Fruit fly (Drosophila melanogaster) whole organism, embryonic: ENCODE data around the gene CG31687.
A peak's percentile ranks its signal among the peaks of the same experiment; 100 is the strongest.

Experiments used
- B-H2 ChIP-seq: fragments of 200-800 bp; sonication (Bioruptor generic); optimal IDR thresholded peaks from 2 replicates; lab custom pipeline; 2018; ENCODE audit warnings: missing biosample characterization, mild to moderate bottlenecking, missing genetic modification characterization
- CG1024 ChIP-seq: fragments of 200-800 bp; sonication (Bioruptor generic); IDR thresholded peaks from 2 replicates; pipeline ENCODE4 v1.3.6; 2022; ENCODE audit warnings: missing biosample characterization, missing genetic modification characterization
- CG10274 ChIP-seq: fragments of 200-800 bp; sonication (Bioruptor generic); optimal IDR thresholded peaks from 3 replicates; lab custom pipeline; 2017; ENCODE audit warnings: missing biosample characterization, mild to moderate bottlenecking, missing genetic modification characterization
- CG12769 ChIP-seq: fragments of 200-800 bp; sonication (Bioruptor generic); optimal IDR thresholded peaks from 2 replicates; lab custom pipeline; 2019; ENCODE audit warnings: missing biosample characterization, mild to moderate bottlenecking, missing genetic modification characterization, moderate library complexity
- CG13775 ChIP-seq: fragments of 200-800 bp; sonication (Bioruptor generic); optimal IDR thresholded peaks from 3 replicates; lab custom pipeline; 2017; ENCODE audit warnings: missing biosample characterization, mild to moderate bottlenecking, missing genetic modification characterization
- CG14441 ChIP-seq: fragments of 200-800 bp; sonication (Bioruptor generic); IDR thresholded peaks from 2 replicates; pipeline ENCODE4 v1.3.6; 2022; ENCODE audit warnings: missing biosample characterization, missing genetic modification characterization
- CG17829 ChIP-seq: fragments of 200-800 bp; optimal IDR thresholded peaks from 2 replicates; lab custom pipeline; 2019; ENCODE audit warnings: missing biosample characterization, mild to moderate bottlenecking, missing genetic modification characterization, moderate library complexity
- CG1792 ChIP-seq: fragments of 200-800 bp; sonication (Bioruptor generic); optimal IDR thresholded peaks from 2 replicates; lab custom pipeline; 2016; ENCODE audit warnings: missing biosample characterization, missing genetic modification characterization
- CG32532 ChIP-seq: fragments of 200-800 bp; sonication (Bioruptor generic); IDR thresholded peaks from 2 replicates; pipeline ENCODE4 v1.3.6; 2022; ENCODE audit warnings: missing biosample characterization, missing genetic modification characterization
- CG3726 ChIP-seq: fragments of 200-800 bp; sonication (Bioruptor generic); IDR thresholded peaks from 3 replicates; pipeline ENCODE4, ENCODE4 v1.3.6; 2022; ENCODE audit warnings: missing biosample characterization, missing genetic modification characterization
- CG4282 ChIP-seq: fragments of 200-800 bp; sonication (Bioruptor generic); optimal IDR thresholded peaks from 2 replicates; lab custom pipeline; 2016; ENCODE audit warnings: missing biosample characterization, missing genetic modification characterization
- CG9797 ChIP-seq: fragments of 200-800 bp; sonication (Bioruptor generic); optimal IDR thresholded peaks from 3 replicates; lab custom pipeline; 2018; ENCODE audit warnings: missing biosample characterization, mild to moderate bottlenecking, missing genetic modification characterization
- Deaf1 ChIP-seq: fragments of 200-800 bp; optimal IDR thresholded peaks from 3 replicates; lab custom pipeline; 2019; ENCODE audit warnings: missing biosample characterization, mild to moderate bottlenecking, missing genetic modification characterization, moderate library complexity
- E2f2 ChIP-seq: fragments of 200-800 bp; sonication (Bioruptor generic); IDR thresholded peaks from 2 replicates; pipeline ENCODE4 v1.3.6; 2022; ENCODE audit warnings: missing biosample characterization, missing genetic modification characterization
- Elba2 ChIP-seq: fragments of 200-800 bp; sonication (Bioruptor generic); optimal IDR thresholded peaks from 3 replicates; lab custom pipeline; 2016; ENCODE audit warnings: missing biosample characterization, missing genetic modification characterization
- Ets65A ChIP-seq: fragments of 200-800 bp; sonication (Bioruptor generic); peaks from one replicate; lab custom pipeline; 2016; ENCODE audit warnings: missing biosample characterization, missing genetic modification characterization
- Fer1 ChIP-seq: fragments of 200-800 bp; sonication (Bioruptor generic); optimal IDR thresholded peaks from 2 replicates; lab custom pipeline; 2017; ENCODE audit warnings: missing biosample characterization, mild to moderate bottlenecking, missing genetic modification characterization
- H2.0 ChIP-seq: fragments of 200-800 bp; sonication (Bioruptor generic); IDR thresholded peaks from 2 replicates; pipeline ENCODE4 v1.3.6; 2022; ENCODE audit warnings: missing biosample characterization, missing genetic modification characterization
- Hmx ChIP-seq: fragments of 200-800 bp; sonication (Bioruptor generic); optimal IDR thresholded peaks from 2 replicates; lab custom pipeline; 2016; ENCODE audit warnings: missing biosample characterization, missing genetic modification characterization
- Lhr ChIP-seq: fragments of 200-800 bp; sonication (Bioruptor generic); optimal IDR thresholded peaks from 3 replicates; lab custom pipeline; 2017; ENCODE audit warnings: mild to moderate bottlenecking, missing biosample characterization, missing genetic modification reagents, missing genetic modification characterization
- Meics ChIP-seq: fragments of 200-800 bp; sonication (Bioruptor generic); optimal IDR thresholded peaks from 2 replicates; lab custom pipeline; 2017; ENCODE audit warnings: missing biosample characterization, mild to moderate bottlenecking, missing genetic modification characterization
- Nf-YC ChIP-seq: fragments of 200-800 bp; optimal IDR thresholded peaks from 3 replicates; lab custom pipeline; 2019; ENCODE audit warnings: missing biosample characterization, mild to moderate bottlenecking, missing genetic modification characterization, moderate library complexity
- Rfx ChIP-seq: fragments of 200-800 bp; sonication (Bioruptor generic); IDR thresholded peaks from 2 replicates; pipeline ENCODE4 v1.3.6; 2022; ENCODE audit warnings: missing biosample characterization, missing genetic modification characterization
- Scr ChIP-seq: fragments of 200-800 bp; sonication (Bioruptor generic); IDR thresholded peaks from 2 replicates; pipeline ENCODE4 v1.3.6; 2022; ENCODE audit warnings: missing biosample characterization, missing genetic modification characterization; ENCODE audit not compliant: partially characterized antibody
- Stat92E ChIP-seq, 3 experiments: fragments of >200 bp in 2 of 3; fragments of 200-800 bp in 1 of 3; sonication (Bioruptor generic) in 1 of 3; optimal IDR thresholded peaks; 2 replicates each; lab custom pipeline; 2017 to 2019; ENCODE audit warnings: missing biosample characterization in 3 of 3, missing genetic modification characterization in 3 of 3, mild to moderate bottlenecking in 1 of 3, moderate library complexity in 1 of 3
- Vsx1 ChIP-seq: fragments of 200-800 bp; sonication (Bioruptor generic); optimal IDR thresholded peaks from 2 replicates; lab custom pipeline; 2017; ENCODE audit warnings: missing biosample characterization, mild to moderate bottlenecking, missing genetic modification characterization, missing genetic modification reagents
- Xrp1 ChIP-seq: fragments of 200-800 bp; sonication (Bioruptor generic); IDR thresholded peaks from 2 replicates; pipeline ENCODE4 v1.3.6; 2022; ENCODE audit warnings: missing biosample characterization, missing genetic modification characterization
- hkb ChIP-seq, 2 experiments: fragments of 200-800 bp in 1 of 2; fragments of >200 bp in 1 of 2; sonication (Bioruptor generic) in 1 of 2; IDR thresholded peaks in 1 of 2; optimal IDR thresholded peaks in 1 of 2; 2 replicates each; pipeline versions ENCODE4 v1.3.6 to Lab custom; 2017 to 2022; ENCODE audit warnings: missing biosample characterization in 1 of 2, missing genetic modification characterization in 1 of 2
- insv ChIP-seq, 2 experiments: fragments of 200-800 bp; sonication (Bioruptor generic); optimal IDR thresholded peaks; 3 replicates each; lab custom pipeline; 2016 to 2018; ENCODE audit warnings: missing biosample characterization in 2 of 2, missing genetic modification characterization in 2 of 2
- kah ChIP-seq: fragments of 200-800 bp; sonication (Bioruptor generic); optimal IDR thresholded peaks from 2 replicates; lab custom pipeline; 2018; ENCODE audit warnings: missing biosample characterization, mild to moderate bottlenecking, missing genetic modification characterization
- knrl ChIP-seq: fragments of 200-800 bp; sonication (Bioruptor generic); IDR thresholded peaks from 3 replicates; pipeline ENCODE4 v1.3.6; 2022; ENCODE audit warnings: missing biosample characterization, missing genetic modification characterization; ENCODE audit not compliant: partially characterized antibody
- odd ChIP-seq: fragments of 200-800 bp; sonication (Bioruptor generic); optimal IDR thresholded peaks from 2 replicates; lab custom pipeline; 2017; ENCODE audit warnings: missing biosample characterization, mild to moderate bottlenecking, missing genetic modification characterization
- onecut ChIP-seq: fragments of 200-800 bp; sonication (Bioruptor generic); IDR thresholded peaks from 2 replicates; pipeline ENCODE4 v1.3.6; 2022; ENCODE audit warnings: missing biosample characterization, missing genetic modification characterization
- pan ChIP-seq, 4 experiments: fragments of >200 bp in 3 of 4; fragments of 200-800 bp in 1 of 4; sonication (Bioruptor generic) in 1 of 4; optimal IDR thresholded peaks in 3 of 4; IDR thresholded peaks in 1 of 4; 2 replicates each; pipeline versions ENCODE4 v1.3.6 to Lab custom; 2017 to 2022; ENCODE audit warnings: missing biosample characterization in 2 of 4, missing genetic modification characterization in 2 of 4, mixed read lengths in 1 of 4
- salm ChIP-seq: fragments of 200-800 bp; sonication (Bioruptor generic); optimal IDR thresholded peaks from 2 replicates; lab custom pipeline; 2018; ENCODE audit warnings: missing biosample characterization, mild to moderate bottlenecking, missing genetic modification characterization
- sens ChIP-seq: fragments of 200-800 bp; sonication (Bioruptor generic); peaks from one replicate; lab custom pipeline; 2016; ENCODE audit warnings: missing biosample characterization, missing genetic modification characterization
- yki ChIP-seq: fragments of >200 bp; optimal IDR thresholded peaks from 3 replicates; lab custom pipeline; 2018

CG31687 gene

dm6 chr2L:20428756-20429408, 21.1 kb upstream of the CG31687 start (continued):
- TF ChIP-seq Xrp1 (GFP tag; lab: Robert Waterston, UW) (0 out of 2 replicates have a peak, but pooled peaks have one; percentile 12), CG10274 (no peak), CG9797 (GFP tag; lab: Kevin White, UChicago) (peak; percentile 17), CG3726 (GFP tag; lab: Robert Waterston, UW) (no peak), kah (no peak), Hmx (GFP tag; lab: Kevin White, UChicago) (no peak), Deaf1 (tag; lab: Kevin White, UChicago) (peak; percentile 16), sens (peak; percentile 44), salm (peak; percentile 17), Scr (GFP tag; lab: Robert Waterston, UW) (0 out of 2 replicates have a peak, but pooled peaks have one; percentile 9), CG17829 (tag; lab: Kevin White, UChicago) (peak; percentile 0), Rfx (no peak), CG1792 (GFP tag; lab: Kevin White, UChicago) (no peak), Lhr (GFP tag; lab: Kevin White, UChicago) (peak; percentile 69), CG32532 (GFP tag; lab: Robert Waterston, UW) (no peak), hkb (optimal IDR thresholded peaks at IDR 0.05; lab: Kevin White, UChicago) (no peak), hkb (GFP tag; IDR thresholded peaks at IDR 0.05; lab: Robert Waterston, UW) (0 out of 2 replicates have a peak, but pooled peaks have one; percentile 20), CG12769 (tag; lab: Kevin White, UChicago) (peak; percentile 67), Fer1 (GFP tag; lab: Kevin White, UChicago) (peak; percentile 5), Stat92E (GFP tag; optimal IDR thresholded peaks at IDR 0.05; lab: Kevin White, UChicago) (no peak), B-H2 (GFP tag; lab: Kevin White, UChicago) (peak; percentile 6), E2f2 (GFP tag; lab: Robert Waterston, UW) (peak; percentile 85), CG4282 (GFP tag; lab: Kevin White, UChicago) (no peak), Nf-YC (tag; lab: Kevin White, UChicago) (peak; percentile 58), pan (optimal IDR thresholded peaks at IDR 0.05; lab: Kevin White, UChicago) (no peak), pan (GFP tag; optimal IDR thresholded peaks at IDR 0.05 in 1 of 2, IDR thresholded peaks at IDR 0.05 in 1 of 2) (no peak), H2.0 (GFP tag; lab: Robert Waterston, UW) (no peak), yki (lab: Kevin White, UChicago) (no peak), knrl (GFP tag; lab: Robert Waterston, UW) (0 out of 3 replicates have a peak, but pooled peaks have one; percentile 24), CG14441 (GFP tag; lab: Robert Waterston, UW) (no peak), Vsx1 (no peak), odd (GFP tag; lab: Kevin White, UChicago) (peak; percentile 16), CG13775 (GFP tag; lab: Kevin White, UChicago) (no peak), Meics (GFP tag; lab: Kevin White, UChicago) (peak; percentile 100), Elba2 (no peak)

- 0 out of 2 replicates have a peak, but pooled peaks have one; percentile 10 for TF ChIP-seq onecut (GFP tag; lab: Robert Waterston, UW)
- TF ChIP-seq CG1024 (GFP tag; lab: Robert Waterston, UW) = no peak
- peak; percentile 15 to 87 for TF ChIP-seq insv (GFP tag; optimal IDR thresholded peaks at IDR 0.05; lab: Kevin White, UChicago)
- TF ChIP-seq Ets65A (GFP tag; lab: Kevin White, UChicago) = peak; percentile 56
Observed at dm6 chr2L:20429458-20429857, 20.6 kb upstream of the CG31687 start.
